Fruit fly (Drosophila melanogaster) S2 (cell line): ENCODE data around the gene CG14787.

Source experiments
- CG8478 ChIP-seq: fragments of >200 bp; optimal IDR thresholded peaks from 2 replicates; lab custom pipeline; 2018
- CTCF ChIP-seq, 2 experiments: fragments of >200 bp; optimal IDR thresholded peaks; 2 replicates each; lab custom pipeline; 2018

DNA sequence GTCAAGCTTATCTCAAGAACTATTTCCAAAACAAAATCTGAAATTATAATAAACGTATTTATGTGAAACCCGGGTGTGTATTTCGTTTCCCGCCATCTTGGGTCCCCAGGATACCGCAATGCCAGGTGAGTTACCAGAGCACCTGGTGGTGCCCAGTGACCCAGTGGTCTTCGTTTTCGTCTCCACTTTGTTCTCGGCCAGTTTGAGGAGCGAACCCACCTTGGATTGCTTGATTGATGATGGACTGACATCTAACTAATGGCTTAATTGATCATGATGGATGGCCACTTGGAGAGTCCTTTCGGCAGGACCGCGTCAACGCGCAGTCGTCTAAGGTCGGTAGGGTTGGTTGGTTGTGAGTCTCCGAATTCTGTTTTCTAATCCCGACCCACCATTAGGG lies 9.3 kb downstream of the CG14787 start, which contains the start of gene Gr2a:
- TF ChIP-seq CG8478 (lab: Kevin White, UChicago): no peak
- no peak for TF ChIP-seq CTCF (optimal IDR thresholded peaks at IDR 0.05; lab: Kevin White, UChicago)
